Worm (Caenorhabditis elegans) whole organism, L2 larva: ENCODE results near the gene H04M03.11.
A peak's percentile ranks its signal among the peaks of the same experiment; 100 is the strongest.

Experiments used
- R02D3.7 ChIP-seq: fragments of 150-350 bp; optimal IDR thresholded peaks from 2 replicates; lab custom pipeline; 2014; ENCODE audit warnings: missing biosample characterization, missing genetic modification characterization
- ZK546.5 ChIP-seq: sonication (generic microtip); optimal IDR thresholded peaks from 2 replicates; lab custom pipeline; 2017; ENCODE audit warnings: missing biosample characterization, missing genetic modification characterization
- alr-1 ChIP-seq: fragments of 150-350 bp; optimal IDR thresholded peaks from 2 replicates; lab custom pipeline; 2014; ENCODE audit warnings: missing biosample characterization, missing genetic modification characterization
- aly-2 ChIP-seq: fragments of 150-350 bp; optimal IDR thresholded peaks from 2 replicates; lab custom pipeline; 2014; ENCODE audit warnings: missing biosample characterization, missing genetic modification characterization
- ama-1 ChIP-seq: fragments of 150-350 bp; optimal IDR thresholded peaks from 2 replicates; lab custom pipeline; 2018; ENCODE audit warnings: inconsistent platforms
- blmp-1 ChIP-seq: sonication (generic microtip); optimal IDR thresholded peaks from 2 replicates; lab custom pipeline; 2017; ENCODE audit warnings: missing genetic modification characterization, mild to moderate bottlenecking, missing compliant biosample characterization, antibody characterized with exemption, moderate library complexity; ENCODE audit not compliant: insufficient read depth
- ceh-16 ChIP-seq: fragments of 150-350 bp; optimal IDR thresholded peaks from 2 replicates; lab custom pipeline; 2014; ENCODE audit warnings: missing biosample characterization, missing genetic modification characterization
- crh-2 ChIP-seq: sonication (generic microtip); optimal IDR thresholded peaks from 2 replicates; lab custom pipeline; 2017; ENCODE audit warnings: missing biosample characterization, missing genetic modification characterization
- dmd-4 ChIP-seq: sonication (generic microtip); optimal IDR thresholded peaks from 2 replicates; lab custom pipeline; 2017; ENCODE audit warnings: missing biosample characterization, missing genetic modification characterization
- fos-1 ChIP-seq: fragments of 150-350 bp; optimal IDR thresholded peaks from 2 replicates; lab custom pipeline; 2014; ENCODE audit warnings: missing biosample characterization, missing genetic modification characterization
- gmeb-1 ChIP-seq: fragments of 150-350 bp; optimal IDR thresholded peaks from 2 replicates; lab custom pipeline; 2014; ENCODE audit warnings: missing biosample characterization, missing genetic modification characterization
- lin-13 ChIP-seq: fragments of 150-350 bp; optimal IDR thresholded peaks from 2 replicates; lab custom pipeline; 2014; ENCODE audit warnings: missing biosample characterization, missing genetic modification reagents, missing genetic modification characterization
- mbf-1 ChIP-seq: sonication (generic microtip); optimal IDR thresholded peaks from 2 replicates; lab custom pipeline; 2017; ENCODE audit warnings: missing biosample characterization, missing genetic modification characterization
- mdl-1 ChIP-seq, 2 experiments: fragments of 150-350 bp in 1 of 2; sonication (generic microtip) in 1 of 2; optimal IDR thresholded peaks; 2 replicates each; lab custom pipeline; 2017; ENCODE audit warnings: missing biosample characterization in 2 of 2, missing genetic modification characterization in 2 of 2
- nhr-10 ChIP-seq: sonication (generic microtip); optimal IDR thresholded peaks from 2 replicates; lab custom pipeline; 2017; ENCODE audit warnings: missing biosample characterization, missing genetic modification characterization
- nhr-11 ChIP-seq: fragments of 150-350 bp; optimal IDR thresholded peaks from 2 replicates; lab custom pipeline; 2014; ENCODE audit warnings: missing biosample characterization, missing genetic modification characterization
- nhr-12 ChIP-seq: fragments of 150-350 bp; optimal IDR thresholded peaks from 2 replicates; lab custom pipeline; 2014; ENCODE audit warnings: missing biosample characterization, missing genetic modification characterization
- nhr-129 ChIP-seq: fragments of 150-350 bp; optimal IDR thresholded peaks from 2 replicates; lab custom pipeline; 2014; ENCODE audit warnings: missing biosample characterization, missing genetic modification characterization
- nhr-23 ChIP-seq: fragments of 150-350 bp; optimal IDR thresholded peaks from 2 replicates; lab custom pipeline; 2014; ENCODE audit warnings: missing biosample characterization, missing genetic modification reagents, missing genetic modification characterization
- nhr-25 ChIP-seq: fragments of 150-350 bp; sonication (generic microtip); optimal IDR thresholded peaks from 3 replicates; lab custom pipeline; 2014; ENCODE audit warnings: missing biosample characterization, missing genetic modification characterization
- nhr-6 ChIP-seq: fragments of 150-350 bp; optimal IDR thresholded peaks from 2 replicates; lab custom pipeline; 2014; ENCODE audit warnings: missing biosample characterization, missing genetic modification characterization
- nhr-77 ChIP-seq: fragments of 150-350 bp; optimal IDR thresholded peaks from 2 replicates; lab custom pipeline; 2014; ENCODE audit warnings: missing biosample characterization, missing genetic modification characterization
- sem-4 ChIP-seq: fragments of 150-350 bp; optimal IDR thresholded peaks from 2 replicates; lab custom pipeline; 2014; ENCODE audit warnings: missing biosample characterization, missing genetic modification reagents, missing genetic modification characterization
- skn-1 ChIP-seq: sonication (generic microtip); optimal IDR thresholded peaks from 2 replicates; lab custom pipeline; 2017; ENCODE audit warnings: missing biosample characterization, missing genetic modification characterization
- sma-3 ChIP-seq: sonication (generic microtip); optimal IDR thresholded peaks from 2 replicates; lab custom pipeline; 2016; ENCODE audit warnings: missing genetic modification reagents, missing genetic modification characterization, missing compliant biosample characterization
- sma-9 ChIP-seq, 2 experiments: fragments of 150-350 bp in 1 of 2; sonication (generic microtip) in 1 of 2; optimal IDR thresholded peaks; 2 replicates each; lab custom pipeline; 2014 to 2016; ENCODE audit warnings: missing genetic modification characterization in 2 of 2, mild to moderate bottlenecking in 1 of 2, missing biosample characterization in 1 of 2, missing compliant biosample characterization in 1 of 2, missing genetic modification reagents in 1 of 2, moderate library complexity in 1 of 2
- snpc-4 ChIP-seq: fragments of 150-350 bp; optimal IDR thresholded peaks from 2 replicates; lab custom pipeline; 2014; ENCODE audit warnings: missing biosample characterization, missing genetic modification characterization
- unc-55 ChIP-seq: fragments of 150-350 bp; sonication (generic microtip); optimal IDR thresholded peaks from 3 replicates; lab custom pipeline; 2014; ENCODE audit warnings: missing biosample characterization, missing genetic modification reagents, missing genetic modification characterization
- unc-62 ChIP-seq: fragments of 150-350 bp; optimal IDR thresholded peaks from 2 replicates; lab custom pipeline; 2014; ENCODE audit warnings: missing biosample characterization, missing genetic modification reagents, missing genetic modification characterization
- ztf-1 ChIP-seq: fragments of 200-800 bp; sonication (Bioruptor generic); conservative IDR thresholded peaks from 2 replicates; pipeline ENCODE4 v1.3.6; 2022; ENCODE audit warnings: missing genetic modification characterization, missing compliant biosample characterization
- ztf-11 ChIP-seq: sonication (generic microtip); optimal IDR thresholded peaks from 2 replicates; lab custom pipeline; 2017; ENCODE audit warnings: missing biosample characterization, missing genetic modification characterization
- ztf-4 ChIP-seq: fragments of 150-350 bp; optimal IDR thresholded peaks from 2 replicates; lab custom pipeline; 2014; ENCODE audit warnings: missing biosample characterization, missing genetic modification characterization

H04M03.11 gene

DNA sequence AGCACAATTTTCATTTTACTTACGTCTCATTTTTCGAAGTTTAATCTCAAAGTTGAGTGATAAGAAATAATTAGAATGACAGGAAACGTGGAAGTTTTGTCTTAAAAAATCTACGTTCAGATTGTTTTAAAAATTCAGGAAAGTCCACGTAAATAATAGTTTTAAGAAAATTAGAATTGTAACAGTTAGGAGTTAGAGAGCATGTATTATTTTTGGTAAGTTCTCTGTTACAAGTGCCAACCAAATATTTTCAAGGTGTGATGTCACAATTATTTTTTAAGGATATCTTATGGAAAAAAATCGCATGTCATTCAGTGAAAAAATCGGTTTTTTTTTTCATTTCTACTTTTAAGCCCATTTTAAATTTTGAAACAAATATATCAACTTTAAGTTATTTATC is at the start of gene H04M03.11:
Gene H04M03.11, minus strand, starts transcription at position 101 of the 400 bp plus-strand sequence.
- TF ChIP-seq crh-2 (tag; lab: Kevin White, UChicago) (no peak), ztf-4 (tag; lab: Kevin White, UChicago) (no peak), mdl-1 (tag; optimal IDR thresholded peaks at IDR 0.05; lab: Kevin White, UChicago) (no peak), ceh-16 (tag; lab: Kevin White, UChicago) (no peak), aly-2 (tag; lab: Kevin White, UChicago) (no peak), fos-1 (no peak), dmd-4 (tag; lab: Kevin White, UChicago) (no peak), nhr-10 (no peak), skn-1 (tag; lab: Kevin White, UChicago) (no peak), gmeb-1 (tag; lab: Kevin White, UChicago) (no peak), alr-1 (tag; lab: Kevin White, UChicago) (no peak), unc-55 (GFP tag; lab: Kevin White, UChicago) (no peak)

DNA sequence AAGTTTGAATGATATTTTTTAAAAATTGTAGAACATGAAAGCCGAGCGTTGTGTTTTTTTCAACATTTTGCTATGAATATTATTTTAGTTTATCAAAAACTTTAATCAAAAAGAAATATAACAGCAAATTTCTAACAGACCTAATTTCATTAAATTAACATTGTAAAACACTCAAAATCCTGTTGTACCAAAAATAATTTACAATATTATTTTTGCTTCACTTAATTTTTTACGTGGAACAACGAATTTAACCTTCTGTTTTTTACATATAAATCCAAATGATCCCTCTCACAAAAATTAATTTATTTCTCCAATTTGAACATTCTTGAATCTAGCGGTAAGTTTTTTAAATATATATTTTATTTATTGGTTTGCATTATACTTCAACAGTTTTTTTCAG is 49.6 kb upstream of the H04M03.11 start, which contains the start of gene H32C10.1:
Gene H32C10.1, plus strand, starts transcription at position 301 of the 400 bp plus-strand sequence.
- no peak for TF ChIP-seq nhr-6
- no peak for TF ChIP-seq unc-62 (GFP tag; lab: Kevin White, UChicago)
- TF ChIP-seq ztf-4 (tag; lab: Kevin White, UChicago): no peak
- TF ChIP-seq nhr-23 (tag; lab: Kevin White, UChicago): no peak
- no peak for TF ChIP-seq skn-1 (tag; lab: Kevin White, UChicago)
- TF ChIP-seq lin-13: no peak
- no peak for TF ChIP-seq mbf-1 (tag; lab: Kevin White, UChicago)
- no peak for TF ChIP-seq ama-1 (lab: Kevin White, UChicago)

DNA sequence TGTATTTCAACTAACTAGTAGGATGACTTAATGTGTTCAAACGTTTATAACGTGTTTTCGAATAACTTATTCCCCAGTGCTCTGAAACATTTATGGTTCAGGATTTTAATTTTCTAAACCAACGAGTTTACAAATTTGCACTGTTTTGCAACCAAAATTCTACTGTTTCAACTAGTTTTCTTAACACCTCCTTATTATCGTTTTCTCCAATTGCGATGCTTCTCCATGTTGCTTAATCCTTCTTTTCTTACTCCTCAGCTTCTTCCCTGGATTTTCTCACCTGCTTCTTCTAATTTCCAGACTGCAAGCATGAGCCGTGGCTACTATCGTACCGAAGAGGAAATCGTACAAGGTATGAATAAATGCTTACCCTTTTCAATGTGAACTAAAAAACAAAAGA is 45.9 kb upstream of the H04M03.11 start, which contains the start of gene lin-33:
Gene lin-33, plus strand, starts transcription at position 301 of the 400 bp plus-strand sequence.
- TF ChIP-seq R02D3.7 (tag; lab: Kevin White, UChicago) (no peak), aly-2 (tag; lab: Kevin White, UChicago) (no peak), sma-9 (GFP tag; optimal IDR thresholded peaks at IDR 0.05; lab: Kevin White, UChicago) (no peak), sma-9 (tag; optimal IDR thresholded peaks at IDR 0.05; lab: Kevin White, UChicago) (no peak), dmd-4 (tag; lab: Kevin White, UChicago) (no peak), nhr-12 (tag; lab: Kevin White, UChicago) (no peak), nhr-10 (no peak), nhr-11 (no peak), unc-55 (GFP tag; lab: Kevin White, UChicago) (no peak), ceh-16 (tag; lab: Kevin White, UChicago) (no peak), mbf-1 (tag; lab: Kevin White, UChicago) (no peak), nhr-77 (tag; lab: Kevin White, UChicago) (no peak), blmp-1 (tag; lab: Kevin White, UChicago) (no peak), unc-62 (GFP tag; lab: Kevin White, UChicago) (no peak), ZK546.5 (tag; lab: Kevin White, UChicago) (no peak), gmeb-1 (tag; lab: Kevin White, UChicago) (no peak), nhr-23 (tag; lab: Kevin White, UChicago) (no peak)

DNA sequence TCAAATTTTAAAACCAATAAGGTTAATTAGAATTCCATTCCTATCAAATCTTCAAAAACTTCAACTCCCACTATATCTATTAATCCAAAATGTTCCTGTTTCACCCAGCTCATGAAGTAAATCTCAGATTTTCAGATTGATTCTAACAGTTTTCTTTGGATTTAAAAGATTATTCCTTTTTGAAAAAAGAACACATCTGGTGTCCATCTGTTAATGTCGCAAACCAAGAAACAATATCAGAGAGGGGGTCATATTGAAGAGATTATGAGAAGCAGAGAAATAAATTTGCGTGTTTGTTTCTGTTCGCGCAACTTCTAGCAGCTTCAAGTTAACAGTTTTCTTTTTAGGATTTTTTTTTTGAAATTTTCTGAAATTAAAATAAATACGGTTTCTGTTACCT is 44.6 kb upstream of the H04M03.11 start:
- TF ChIP-seq ceh-16 (tag; lab: Kevin White, UChicago): no peak
- TF ChIP-seq snpc-4: no peak
- no peak for TF ChIP-seq fos-1
- TF ChIP-seq nhr-25 (tag; lab: Kevin White, UChicago): no peak
- TF ChIP-seq unc-62 (GFP tag; lab: Kevin White, UChicago): no peak
- no peak for TF ChIP-seq gmeb-1 (tag; lab: Kevin White, UChicago)
- no peak for TF ChIP-seq nhr-77 (tag; lab: Kevin White, UChicago)
- TF ChIP-seq nhr-129: no peak
- no peak for TF ChIP-seq nhr-11
- TF ChIP-seq mdl-1 (tag; optimal IDR thresholded peaks at IDR 0.05; lab: Kevin White, UChicago): no peak
- TF ChIP-seq R02D3.7 (tag; lab: Kevin White, UChicago): no peak
- no peak for TF ChIP-seq nhr-12 (tag; lab: Kevin White, UChicago)
- no peak for TF ChIP-seq sma-3
- no peak for TF ChIP-seq ztf-1 (GFP tag; lab: Robert Waterston, UW)
- no peak for TF ChIP-seq ztf-11
- TF ChIP-seq, all 48 proteins: peak for 0

DNA sequence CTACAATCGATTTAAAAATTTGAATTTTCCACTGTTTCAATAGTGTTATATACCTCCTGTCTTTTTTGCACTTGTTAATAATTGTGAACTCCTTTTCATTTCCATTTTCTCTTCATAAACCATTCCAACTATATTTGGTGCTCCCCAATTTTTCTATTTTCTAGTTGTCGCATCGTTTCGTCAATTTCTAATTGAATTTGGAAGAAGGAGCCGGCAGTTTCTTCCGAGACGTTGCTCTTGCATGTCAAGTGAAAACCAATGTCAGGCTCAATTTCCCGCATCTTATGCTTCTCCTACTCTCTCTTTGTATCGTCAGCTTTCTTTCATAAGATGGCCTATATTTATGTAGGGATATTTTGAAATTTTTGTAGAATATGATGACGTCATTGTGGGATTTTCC is 43.4 kb upstream of the H04M03.11 start:
- no peak for TF ChIP-seq nhr-77 (tag; lab: Kevin White, UChicago)
- peak; percentile 12 for TF ChIP-seq sem-4 (tag; lab: Kevin White, UChicago)
- TF ChIP-seq, all 48 proteins: peak for 1
